Fruit fly (Drosophila melanogaster): Measurements from ENCODE around the gene Pbp95.

dm6 chr3R:8001074-8001669 lies 12.4 kb upstream of the Pbp95 start, which contains the start of the genes Kmn2 and CG2698:
- TF ChIP-seq Crg-1 (GFP tag; optimal IDR thresholded peaks at IDR 0.05) (peak; percentile 97), CG14711 (tag; optimal IDR thresholded peaks at IDR 0.05) (peak; percentile 90), CG12768 (GFP tag; optimal IDR thresholded peaks at IDR 0.05) (peak; percentile 98)

All from whole organism, adult.